Fruit fly (Drosophila melanogaster): ENCODE measurements around the gene QIL1.

DNA sequence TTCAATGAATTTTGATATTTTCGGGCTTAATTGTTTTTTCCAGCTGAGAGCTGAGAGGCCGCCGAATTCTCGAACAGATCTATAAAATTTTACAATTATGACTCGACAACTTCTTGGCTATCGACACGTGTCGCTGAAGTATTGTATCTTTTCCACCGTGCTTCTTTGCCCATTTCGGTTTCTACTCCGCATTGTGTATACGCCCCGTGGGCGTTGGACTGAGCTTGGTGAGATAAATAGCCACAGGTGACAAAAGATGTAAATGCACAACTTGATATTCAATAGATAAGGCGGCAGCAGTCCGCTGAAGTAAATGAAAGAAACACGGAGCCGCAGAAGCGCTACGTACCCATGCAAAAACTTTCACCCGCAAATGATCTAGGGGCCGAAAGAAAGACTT, 27.5 kb downstream of the QIL1 start:
- TF ChIP-seq achi (GFP tag; optimal IDR thresholded peaks at IDR 0.05) = no peak
- TF ChIP-seq Sox102F (GFP tag; optimal IDR thresholded peaks at IDR 0.05) = no peak
- TF ChIP-seq vri (GFP tag; optimal IDR thresholded peaks at IDR 0.05) = no peak
- no peak for TF ChIP-seq CG7368 (GFP tag; optimal IDR thresholded peaks at IDR 0.05)
- no peak for TF ChIP-seq lz (GFP tag; optimal IDR thresholded peaks at IDR 0.05)
- TF ChIP-seq CG15336 (GFP tag; IDR thresholded peaks at IDR 0.05) = no peak
- no peak for TF ChIP-seq CG16779 (tag; optimal IDR thresholded peaks at IDR 0.05)
- TF ChIP-seq dac (GFP tag; optimal IDR thresholded peaks at IDR 0.05) = no peak
- no peak for TF ChIP-seq CG4318 (GFP tag; optimal IDR thresholded peaks at IDR 0.05)
- no peak for TF ChIP-seq Hr38 (GFP tag; optimal IDR thresholded peaks at IDR 0.05)

Data from whole organism, prepupa.